Fruit fly (Drosophila melanogaster): ENCODE measurements around the gene CG6271.

DNA sequence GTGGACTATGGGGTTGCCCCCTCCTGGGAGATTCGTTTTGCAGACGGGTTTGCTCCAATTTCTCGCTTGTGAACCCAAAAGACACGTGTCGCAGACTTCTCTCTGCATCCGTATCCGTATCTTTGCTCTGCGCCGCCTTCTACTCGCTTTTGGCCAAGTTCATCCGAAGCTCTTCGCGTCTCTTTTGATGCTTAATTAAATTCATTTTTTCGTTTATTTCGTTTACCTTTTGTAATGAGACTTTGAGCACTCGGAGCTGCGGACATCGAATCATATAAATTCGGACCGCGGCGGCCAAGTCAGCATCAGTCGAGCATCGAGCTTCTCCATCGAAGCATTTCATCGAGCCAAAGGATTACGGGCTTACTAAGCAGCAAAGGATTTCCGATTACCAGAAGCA is 31.4 kb downstream of the CG6271 start, which contains the start of gene TwdlC:
- TF ChIP-seq Oli (tag; optimal IDR thresholded peaks at IDR 0.05) = no peak
- no peak for TF ChIP-seq ase (GFP tag; IDR thresholded peaks at IDR 0.05)
- TF ChIP-seq insv (GFP tag; optimal IDR thresholded peaks at IDR 0.05) = no peak
- TF ChIP-seq Dad (GFP tag; optimal IDR thresholded peaks at IDR 0.05) = no peak
- TF ChIP-seq lola (GFP tag; optimal IDR thresholded peaks at IDR 0.05) = no peak
- TF ChIP-seq Dfd (GFP tag; optimal IDR thresholded peaks at IDR 0.05) = no peak
- TF ChIP-seq CG3726 (GFP tag; IDR thresholded peaks at IDR 0.05) = no peak
